Fruit fly (Drosophila melanogaster): ENCODE results near the gene salt.

The salt gene

dm6 chr3R:31709142-31709541 is 45.4 kb downstream of the salt start (continued):
- TF ChIP-seq cwo (GFP tag; optimal IDR thresholded peaks at IDR 0.05) (no peak), Side (GFP tag; optimal IDR thresholded peaks at IDR 0.05) (no peak), Max (GFP tag; optimal IDR thresholded peaks at IDR 0.05) (no peak), CG10209 (GFP tag; optimal IDR thresholded peaks at IDR 0.05) (no peak), pho (GFP tag; optimal IDR thresholded peaks at IDR 0.05) (no peak), CG34376 (GFP tag; optimal IDR thresholded peaks at IDR 0.05) (no peak), Optix (GFP tag; IDR thresholded peaks at IDR 0.05) (0 out of 3 replicates have a peak, but pooled peaks have one; percentile 20), Ets97D (GFP tag; optimal IDR thresholded peaks at IDR 0.05) (no peak), emc (GFP tag; optimal IDR thresholded peaks at IDR 0.05) (no peak), CG13624 (GFP tag; optimal IDR thresholded peaks at IDR 0.05) (no peak), CG12299 (tag; optimal IDR thresholded peaks at IDR 0.05) (no peak), CG2120 (GFP tag; optimal IDR thresholded peaks at IDR 0.05) (no peak), Ravus (GFP tag; IDR thresholded peaks at IDR 0.05) (no peak), tap (tag; optimal IDR thresholded peaks at IDR 0.05) (peak; percentile 29), lilli (GFP tag; optimal IDR thresholded peaks at IDR 0.05) (no peak), CG11560 (tag; IDR thresholded peaks at IDR 0.05) (no peak), Spps (tag; optimal IDR thresholded peaks at IDR 0.05) (no peak), Abd-B (GFP tag; optimal IDR thresholded peaks at IDR 0.05) (no peak), CG4820 (GFP tag; optimal IDR thresholded peaks at IDR 0.05) (peak; percentile 10), CG16813 (GFP tag; IDR thresholded peaks at IDR 0.05; ENCODE audit: partially characterized antibody) (no peak), CG11398 (GFP tag; optimal IDR thresholded peaks at IDR 0.05) (no peak), h (optimal IDR thresholded peaks at IDR 0.05) (no peak), Dbx (GFP tag; IDR thresholded peaks at IDR 0.05) (no peak), schlank (tag; optimal IDR thresholded peaks at IDR 0.05) (no peak), CG7372 (GFP tag; IDR thresholded peaks at IDR 0.05) (0 out of 2 replicates have a peak, but pooled peaks have one; percentile 19), CG8359 (GFP tag; optimal IDR thresholded peaks at IDR 0.05; ENCODE audit: borderline replicate concordance) (no peak), CG17328 (GFP tag; IDR thresholded peaks at IDR 0.05) (peak; percentile 17; the same call in 1 of the 2 replicates), dmrt99B (tag; optimal IDR thresholded peaks at IDR 0.05) (peak; percentile 54), chm (GFP tag; IDR thresholded peaks at IDR 0.05) (no peak), Nf-YC (tag; optimal IDR thresholded peaks at IDR 0.05) (peak; percentile 18), CG8089 (GFP tag; optimal IDR thresholded peaks at IDR 0.05) (no peak), z (GFP tag; IDR thresholded peaks at IDR 0.05) (no peak), CG13287 (GFP tag; IDR thresholded peaks at IDR 0.05; ENCODE audit: partially characterized antibody) (no peak), CG2889 (GFP tag; IDR thresholded peaks at IDR 0.05) (no peak), chinmo (GFP tag; IDR thresholded peaks at IDR 0.05; ENCODE audit: partially characterized antibody) (0 out of 4 replicates have a peak, but pooled peaks have one; percentile 59), Dp (GFP tag; optimal IDR thresholded peaks at IDR 0.05) (no peak), CG13424 (tag; optimal IDR thresholded peaks at IDR 0.05) (peak; percentile 23), CG32532 (GFP tag; IDR thresholded peaks at IDR 0.05) (peak; percentile 50; the same call in 1 of the 2 replicates), Rfx (GFP tag; IDR thresholded peaks at IDR 0.05) (peak; percentile 53; the same call in 1 of the 2 replicates), Eip74EF (GFP tag; optimal IDR thresholded peaks at IDR 0.05) (no peak), CG2202 (tag; optimal IDR thresholded peaks at IDR 0.05) (no peak), dysf (GFP tag; IDR thresholded peaks at IDR 0.05) (peak; percentile 66), sna (GFP tag; IDR thresholded peaks at IDR 0.05; ENCODE audit: partially characterized antibody) (no peak), sug (tag; optimal IDR thresholded peaks at IDR 0.05) (no peak), CG13894 (tag; optimal IDR thresholded peaks at IDR 0.05) (no peak), CG9215 (GFP tag; IDR thresholded peaks at IDR 0.05) (no peak), CG6254 (GFP tag; optimal IDR thresholded peaks at IDR 0.05) (no peak), Oaz (GFP tag; IDR thresholded peaks at IDR 0.05) (no peak), BEAF-32 (GFP tag; optimal IDR thresholded peaks at IDR 0.05) (no peak), CG2129 (GFP tag; IDR thresholded peaks at IDR 0.05; ENCODE audit: partially characterized antibody) (no peak), Adf1 (GFP tag; IDR thresholded peaks at IDR 0.05) (no peak)

Data from whole organism, embryonic.